Worm (Caenorhabditis elegans) whole organism, early embryonic: ENCODE measurements around the gene srx-22.

Experiments used
- F13C5.2 ChIP-seq: sonication (generic microtip); optimal IDR thresholded peaks from 2 replicates; lab custom pipeline; 2017; ENCODE audit warnings: mild to moderate bottlenecking, missing genetic modification characterization, inconsistent platforms, missing compliant biosample characterization
- ama-1 ChIP-seq: fragments of 150-350 bp; optimal IDR thresholded peaks from 2 replicates; lab custom pipeline; 2014
- ceh-36 ChIP-seq: sonication (generic microtip); optimal IDR thresholded peaks from 2 replicates; lab custom pipeline; 2016; ENCODE audit warnings: missing genetic modification characterization, inconsistent platforms, missing compliant biosample characterization
- flt-1 ChIP-seq: fragments of 200-800 bp; sonication (Bioruptor generic); IDR thresholded peaks from 2 replicates; pipeline ENCODE4 v1.3.6; 2022; ENCODE audit warnings: missing genetic modification characterization, missing compliant biosample characterization
- hmg-4 ChIP-seq: fragments of 200-800 bp; sonication (Bioruptor generic); optimal IDR thresholded peaks from 2 replicates; lab custom pipeline; 2018; ENCODE audit warnings: mild to moderate bottlenecking, missing genetic modification characterization, missing compliant biosample characterization
- pes-1 ChIP-seq: fragments of 200-800 bp; sonication (Bioruptor generic); IDR thresholded peaks from 2 replicates; pipeline ENCODE4 v1.3.6; 2022; ENCODE audit warnings: missing genetic modification reagents, missing genetic modification characterization, missing compliant biosample characterization
- scrt-1 ChIP-seq: fragments of 200-800 bp; sonication (Bioruptor generic); IDR thresholded peaks from 2 replicates; pipeline ENCODE4 v1.3.6; 2022; ENCODE audit warnings: missing genetic modification characterization, missing compliant biosample characterization
- sea-1 ChIP-seq: fragments of 200-800 bp; sonication (Bioruptor generic); conservative IDR thresholded peaks from 2 replicates; pipeline ENCODE4 v1.3.6; 2022; ENCODE audit warnings: missing genetic modification characterization, missing compliant biosample characterization
- tbx-37 ChIP-seq: fragments of 200-800 bp; sonication (Bioruptor generic); conservative IDR thresholded peaks from 2 replicates; pipeline ENCODE4 v1.3.6; 2022; ENCODE audit warnings: missing genetic modification reagents, missing genetic modification characterization, missing compliant biosample characterization

- TF ChIP-seq tbx-37 (GFP tag; lab: Robert Waterston, UW), result no peak
- no peak for TF ChIP-seq pes-1
- TF ChIP-seq ama-1 (lab: Kevin White, UChicago), result no peak
- TF ChIP-seq sea-1, result no peak
- no peak for TF ChIP-seq ceh-36 (tag; lab: Kevin White, UChicago)
- TF ChIP-seq flt-1 (GFP tag; lab: Robert Waterston, UW), result no peak
- TF ChIP-seq F13C5.2, result no peak
- no peak for TF ChIP-seq scrt-1 (GFP tag; lab: Robert Waterston, UW)
- no peak for TF ChIP-seq hmg-4 (GFP tag; lab: Kevin White, UChicago)
Observed at ce11 chrV:676550-677084, 3.1 kb upstream of the srx-22 start, which contains the start of the genes fbxa-72 and srx-21.
